Fruit fly (Drosophila melanogaster) S2 (cell line): Measurements from ENCODE around the gene CG12321.

Experiments used
- CG8478 ChIP-seq: fragments of >200 bp; optimal IDR thresholded peaks from 2 replicates; lab custom pipeline; 2018
- CTCF ChIP-seq, 2 experiments: fragments of >200 bp; optimal IDR thresholded peaks; 2 replicates each; lab custom pipeline; 2018

dm6 chr3R:18164052-18164722 is 24.3 kb downstream of the CG12321 start, which contains the start of the genes CG7218 and Cbp20:
- no peak for TF ChIP-seq CG8478 (lab: Kevin White, UChicago)
- TF ChIP-seq CTCF (optimal IDR thresholded peaks at IDR 0.05; lab: Kevin White, UChicago) = no peak
